Worm (Caenorhabditis elegans) whole organism, L1 larva: ENCODE data around the gene dsl-5.

Source experiments
- C04F5.9 ChIP-seq: sonication (generic microtip); optimal IDR thresholded peaks from 2 replicates; lab custom pipeline; 2016; ENCODE audit warnings: missing genetic modification characterization, missing compliant biosample characterization
- F16B12.6 ChIP-seq: fragments of 150-350 bp; optimal IDR thresholded peaks from 2 replicates; lab custom pipeline; 2014; ENCODE audit warnings: missing biosample characterization, missing genetic modification characterization
- Y116A8C.19 ChIP-seq: sonication (generic microtip); optimal IDR thresholded peaks from 2 replicates; lab custom pipeline; 2016; ENCODE audit warnings: missing compliant biosample characterization, missing genetic modification characterization, borderline replicate concordance
- aha-1 ChIP-seq: fragments of 150-350 bp; optimal IDR thresholded peaks from 2 replicates; lab custom pipeline; 2014; ENCODE audit warnings: missing biosample characterization, missing genetic modification characterization
- blmp-1 ChIP-seq: fragments of 150-350 bp; optimal IDR thresholded peaks from 2 replicates; lab custom pipeline; 2014; ENCODE audit warnings: missing biosample characterization, missing genetic modification characterization
- ceh-8 ChIP-seq: fragments of 200-800 bp; sonication (Bioruptor generic); optimal IDR thresholded peaks from 2 replicates; lab custom pipeline; 2018; ENCODE audit warnings: mild to moderate bottlenecking, missing genetic modification characterization, moderate library complexity, missing compliant biosample characterization
- dsc-1 ChIP-seq: sonication (generic microtip); optimal IDR thresholded peaks from 2 replicates; lab custom pipeline; 2016; ENCODE audit warnings: mild to moderate bottlenecking, missing genetic modification characterization, missing compliant biosample characterization
- egl-13 ChIP-seq: sonication (generic microtip); optimal IDR thresholded peaks from 2 replicates; lab custom pipeline; 2016; ENCODE audit warnings: missing genotype, missing genetic modification reagents, missing genetic modification characterization, missing compliant biosample characterization
- egl-27 ChIP-seq, 2 experiments: fragments of 150-350 bp in 1 of 2; sonication (generic microtip); optimal IDR thresholded peaks; 3 replicates each; lab custom pipeline; 2017 to 2018; ENCODE audit warnings: missing biosample characterization in 2 of 2, missing genetic modification characterization in 2 of 2, missing genetic modification reagents in 2 of 2
- elt-2 ChIP-seq: sonication (generic microtip); optimal IDR thresholded peaks from 2 replicates; lab custom pipeline; 2016; ENCODE audit warnings: missing genetic modification characterization, mild to moderate bottlenecking, inconsistent platforms, missing compliant biosample characterization, missing genetic modification reagents
- elt-3 ChIP-seq, 6 experiments: fragments of 150-350 bp in 1 of 6; sonication (generic microtip); optimal IDR thresholded peaks; 2 replicates each; lab custom pipeline; 2017 to 2018; ENCODE audit warnings: missing biosample characterization in 6 of 6, missing genetic modification characterization in 6 of 6, inconsistent platforms in 1 of 6
- ets-5 ChIP-seq: fragments of 200-800 bp; sonication (Bioruptor generic); IDR thresholded peaks from 2 replicates; pipeline ENCODE4 v1.3.6; 2022; ENCODE audit warnings: missing genetic modification characterization, missing compliant biosample characterization
- fkh-10 ChIP-seq: sonication (generic microtip); optimal IDR thresholded peaks from 2 replicates; lab custom pipeline; 2017; ENCODE audit warnings: missing biosample characterization, missing genetic modification reagents, missing genetic modification characterization
- fkh-4 ChIP-seq: sonication (generic microtip); optimal IDR thresholded peaks from 2 replicates; lab custom pipeline; 2016; ENCODE audit warnings: missing compliant biosample characterization, missing genetic modification characterization, borderline replicate concordance
- hlh-17 ChIP-seq: fragments of 200-800 bp; sonication (Bioruptor generic); optimal IDR thresholded peaks from 2 replicates; lab custom pipeline; 2018; ENCODE audit warnings: missing genetic modification characterization, mild to moderate bottlenecking, missing compliant biosample characterization, moderate library complexity, borderline replicate concordance
- hlh-4 ChIP-seq: sonication (generic microtip); optimal IDR thresholded peaks from 2 replicates; lab custom pipeline; 2016; ENCODE audit warnings: mild to moderate bottlenecking, missing genetic modification characterization, missing compliant biosample characterization
- irx-1 ChIP-seq: sonication (generic microtip); optimal IDR thresholded peaks from 2 replicates; lab custom pipeline; 2016; ENCODE audit warnings: missing genetic modification characterization, missing compliant biosample characterization
- isw-1 ChIP-seq: fragments of 200-800 bp; sonication (Bioruptor generic); IDR thresholded peaks from 2 replicates; pipeline ENCODE4 v1.3.6; 2022; ENCODE audit warnings: missing genetic modification characterization, missing compliant biosample characterization
- jun-1 ChIP-seq: fragments of 150-350 bp; optimal IDR thresholded peaks from 2 replicates; lab custom pipeline; 2014; ENCODE audit warnings: missing biosample characterization, missing genetic modification reagents, missing genetic modification characterization
- lin-13 ChIP-seq: fragments of 150-350 bp; optimal IDR thresholded peaks from 2 replicates; lab custom pipeline; 2014; ENCODE audit warnings: missing biosample characterization, missing genetic modification reagents, missing genetic modification characterization
- lin-14 ChIP-seq: fragments of 200-800 bp; sonication (Bioruptor generic); optimal IDR thresholded peaks from 2 replicates; lab custom pipeline; 2018; ENCODE audit warnings: mild to moderate bottlenecking, missing genetic modification characterization, moderate library complexity, missing compliant biosample characterization
- lin-15B ChIP-seq: fragments of 150-350 bp; sonication (generic microtip); optimal IDR thresholded peaks from 3 replicates; lab custom pipeline; 2014; ENCODE audit warnings: missing biosample characterization, missing genetic modification characterization
- lir-3 ChIP-seq: sonication (generic microtip); optimal IDR thresholded peaks from 2 replicates; lab custom pipeline; 2016; ENCODE audit warnings: mild to moderate bottlenecking, missing genetic modification characterization, moderate library complexity, missing compliant biosample characterization; ENCODE audit not compliant: poor library complexity
- lsy-2 ChIP-seq, 2 experiments: fragments of 150-350 bp; optimal IDR thresholded peaks; 2 replicates each; lab custom pipeline; 2014; ENCODE audit warnings: missing biosample characterization in 2 of 2, missing genetic modification characterization in 2 of 2
- mab-9 ChIP-seq: fragments of 200-800 bp; sonication (Bioruptor generic); IDR thresholded peaks from 2 replicates; pipeline ENCODE4 v1.3.6; 2022; ENCODE audit warnings: missing genetic modification reagents, missing genetic modification characterization, missing compliant biosample characterization
- mdl-1 ChIP-seq, 2 experiments: fragments of 150-350 bp; optimal IDR thresholded peaks; 2 replicates each; lab custom pipeline; 2014 to 2017; ENCODE audit warnings: missing biosample characterization in 2 of 2, missing genetic modification characterization in 2 of 2, inconsistent platforms in 1 of 2
- nhr-11 ChIP-seq: fragments of 150-350 bp; optimal IDR thresholded peaks from 2 replicates; lab custom pipeline; 2014; ENCODE audit warnings: missing biosample characterization, missing genetic modification characterization
- nhr-12 ChIP-seq: sonication (generic microtip); optimal IDR thresholded peaks from 2 replicates; lab custom pipeline; 2017; ENCODE audit warnings: missing biosample characterization, missing genetic modification characterization
- nhr-19 ChIP-seq: fragments of 200-800 bp; sonication (Bioruptor generic); conservative IDR thresholded peaks from 2 replicates; pipeline ENCODE4 v1.3.6; 2022; ENCODE audit warnings: missing genetic modification characterization, missing compliant biosample characterization
- nhr-28 ChIP-seq: fragments of 150-350 bp; optimal IDR thresholded peaks from 2 replicates; lab custom pipeline; 2014; ENCODE audit warnings: missing biosample characterization, missing genetic modification characterization
- nhr-47 ChIP-seq: sonication (generic microtip); optimal IDR thresholded peaks from 2 replicates; lab custom pipeline; 2016; ENCODE audit warnings: mild to moderate bottlenecking, missing genetic modification characterization, moderate library complexity, missing compliant biosample characterization
- nhr-76 ChIP-seq: sonication (generic microtip); optimal IDR thresholded peaks from 2 replicates; lab custom pipeline; 2017; ENCODE audit warnings: missing biosample characterization, missing genetic modification characterization
- nhr-77 ChIP-seq: fragments of 150-350 bp; optimal IDR thresholded peaks from 2 replicates; lab custom pipeline; 2014; ENCODE audit warnings: missing biosample characterization, missing genetic modification characterization
- nhr-84 ChIP-seq: sonication (generic microtip); optimal IDR thresholded peaks from 2 replicates; lab custom pipeline; 2017; ENCODE audit warnings: missing biosample characterization, missing genetic modification characterization
- nhr-85 ChIP-seq: sonication (generic microtip); peaks from one replicate; lab custom pipeline; 2016; ENCODE audit warnings: missing genetic modification characterization, inconsistent platforms, missing compliant biosample characterization
- pax-3 ChIP-seq: fragments of 200-800 bp; sonication (Bioruptor generic); optimal IDR thresholded peaks from 2 replicates; lab custom pipeline; 2018; ENCODE audit warnings: mild to moderate bottlenecking, missing genetic modification characterization, moderate library complexity, missing compliant biosample characterization
- pqm-1 ChIP-seq: sonication (generic microtip); optimal IDR thresholded peaks from 3 replicates; lab custom pipeline; 2017; ENCODE audit warnings: missing biosample characterization, missing genetic modification characterization
- rnt-1 ChIP-seq: sonication (generic microtip); optimal IDR thresholded peaks from 2 replicates; lab custom pipeline; 2016; ENCODE audit warnings: mild to moderate bottlenecking, missing genetic modification characterization, moderate library complexity, missing compliant biosample characterization
- skn-1 ChIP-seq: fragments of 150-350 bp; optimal IDR thresholded peaks from 2 replicates; lab custom pipeline; 2014; ENCODE audit warnings: missing biosample characterization, missing genetic modification characterization
- snpc-4 ChIP-seq: fragments of 150-350 bp; optimal IDR thresholded peaks from 2 replicates; lab custom pipeline; 2014; ENCODE audit warnings: missing biosample characterization, missing genetic modification characterization
- snu-23 ChIP-seq: sonication (generic microtip); optimal IDR thresholded peaks from 2 replicates; lab custom pipeline; 2016; ENCODE audit warnings: missing genetic modification characterization, missing compliant biosample characterization
- sox-4 ChIP-seq: sonication (generic microtip); optimal IDR thresholded peaks from 2 replicates; lab custom pipeline; 2016; ENCODE audit warnings: missing genetic modification characterization, missing compliant biosample characterization
- sptf-1 ChIP-seq: fragments of 150-350 bp; optimal IDR thresholded peaks from 2 replicates; lab custom pipeline; 2014; ENCODE audit warnings: missing biosample characterization, missing genetic modification characterization
- tbx-2 ChIP-seq: sonication (generic microtip); optimal IDR thresholded peaks from 2 replicates; lab custom pipeline; 2016; ENCODE audit warnings: missing genetic modification characterization, missing compliant biosample characterization
- tlp-1 ChIP-seq: fragments of 150-350 bp; optimal IDR thresholded peaks from 2 replicates; lab custom pipeline; 2014; ENCODE audit warnings: missing biosample characterization, missing genetic modification characterization
- unc-30 ChIP-seq: sonication (generic microtip); optimal IDR thresholded peaks from 2 replicates; lab custom pipeline; 2017; ENCODE audit warnings: missing biosample characterization, missing genetic modification characterization
- unc-62 ChIP-seq: fragments of 150-350 bp; optimal IDR thresholded peaks from 2 replicates; lab custom pipeline; 2014; ENCODE audit warnings: missing biosample characterization, missing genetic modification reagents, missing genetic modification characterization
- unc-86 ChIP-seq: sonication (generic microtip); optimal IDR thresholded peaks from 2 replicates; lab custom pipeline; 2016; ENCODE audit warnings: missing genetic modification characterization, missing compliant biosample characterization
- vab-15 ChIP-seq: sonication (generic microtip); optimal IDR thresholded peaks from 2 replicates; lab custom pipeline; 2017; ENCODE audit warnings: missing genotype, mild to moderate bottlenecking, missing genetic modification characterization, missing compliant biosample characterization
- xbp-1 ChIP-seq: sonication (generic microtip); optimal IDR thresholded peaks from 2 replicates; lab custom pipeline; 2016; ENCODE audit warnings: missing genetic modification characterization, missing compliant biosample characterization
- zag-1 ChIP-seq: fragments of 150-350 bp; optimal IDR thresholded peaks from 2 replicates; lab custom pipeline; 2014; ENCODE audit warnings: missing biosample characterization, missing genetic modification characterization
- ztf-11 ChIP-seq, 2 experiments: sonication (generic microtip); optimal IDR thresholded peaks; 2 replicates each; lab custom pipeline; 2016 to 2017; ENCODE audit warnings: missing genetic modification characterization in 2 of 2, missing biosample characterization in 1 of 2, missing compliant biosample characterization in 1 of 2

Gene dsl-5

DNA sequence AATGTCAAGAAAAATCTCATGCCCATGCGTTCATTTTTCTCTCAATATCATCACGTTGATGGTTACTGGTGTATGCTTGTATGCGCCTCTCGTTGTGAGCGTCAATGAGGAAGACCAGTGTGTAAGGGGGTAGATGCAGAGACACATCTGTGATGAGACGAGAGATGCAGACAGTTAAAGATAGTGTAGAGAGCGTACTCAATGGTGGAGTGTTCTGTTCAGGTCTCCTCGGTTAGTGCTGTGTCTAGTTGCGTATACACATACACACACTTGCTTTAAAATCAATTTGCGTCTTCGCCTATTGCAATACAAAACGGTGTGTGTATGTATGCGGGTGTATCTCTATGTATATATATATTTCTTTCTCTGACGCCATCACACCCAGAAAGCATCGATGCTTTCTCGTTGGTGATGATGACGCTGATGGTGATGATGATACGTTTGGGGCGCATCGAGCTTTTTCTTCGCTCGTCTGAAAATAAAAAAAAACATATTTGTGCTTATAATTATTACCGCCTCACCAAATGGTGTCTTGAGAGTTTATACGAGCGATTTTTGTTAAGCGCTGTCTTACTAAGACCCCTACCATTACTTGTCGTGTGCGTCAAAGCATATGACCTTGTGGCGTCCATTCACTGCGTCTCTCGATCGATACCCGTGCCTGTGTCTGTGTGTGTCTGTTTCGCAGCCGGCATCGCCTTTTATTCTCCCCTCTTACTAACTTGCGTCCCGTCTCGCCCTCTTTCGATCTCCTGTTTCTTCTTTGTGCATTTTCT, 27.2 kb downstream of the dsl-5 start, which contains the start of gene F40F11.3 (continued):
- TF ChIP-seq nhr-19 (GFP tag; lab: Robert Waterston, UW) (peak; percentile 83), nhr-11 (tag; lab: Kevin White, UChicago) (peak; percentile 50), lin-14 (GFP tag; lab: Kevin White, UChicago) (peak; percentile 97), blmp-1 (tag; lab: Kevin White, UChicago) (peak; percentile 62), nhr-47 (tag; lab: Kevin White, UChicago) (peak; percentile 87), irx-1 (tag; lab: Kevin White, UChicago) (peak; percentile 34), F16B12.6 (tag; lab: Kevin White, UChicago) (no peak), elt-2 (tag; lab: Kevin White, UChicago) (peak; percentile 49), fkh-10 (peak; percentile 87), unc-62 (GFP tag; lab: Kevin White, UChicago) (peak; percentile 1), sptf-1 (tag; lab: Kevin White, UChicago) (no peak), tbx-2 (tag; lab: Kevin White, UChicago) (peak; percentile 87), nhr-12 (tag; lab: Kevin White, UChicago) (no peak), ets-5 (GFP tag; lab: Robert Waterston, UW) (no peak), hlh-4 (no peak), nhr-77 (peak; percentile 78), nhr-84 (no peak), mab-9 (0 out of 2 replicates have a peak, but pooled peaks have one; percentile 30), mdl-1 (tag; optimal IDR thresholded peaks at IDR 0.05; lab: Kevin White, UChicago) (peak in 1 of 2 experiments; percentile 92), lir-3 (tag; lab: Kevin White, UChicago) (peak; percentile 83), snpc-4 (tag; lab: Kevin White, UChicago) (peak; percentile 56), nhr-85 (peak; percentile 94), fkh-4 (tag; lab: Kevin White, UChicago) (peak; percentile 50), nhr-76 (tag; lab: Kevin White, UChicago) (no peak), pax-3 (tag; lab: Kevin White, UChicago) (peak; percentile 73), lin-15B (tag; lab: Kevin White, UChicago) (peak; percentile 23), lin-13 (GFP tag; lab: Kevin White, UChicago) (peak; percentile 68), ceh-8 (peak; percentile 80), snu-23 (GFP tag; lab: Kevin White, UChicago) (peak; percentile 96), skn-1 (tag; lab: Kevin White, UChicago) (peak; percentile 67), isw-1 (GFP tag; lab: Robert Waterston, UW) (peak; percentile 77), zag-1 (no peak), Y116A8C.19 (no peak), unc-30 (tag; lab: Kevin White, UChicago) (no peak), ztf-11 (tag; optimal IDR thresholded peaks at IDR 0.05; lab: Kevin White, UChicago) (peak in 1 of 2 experiments; percentile 67), nhr-28 (no peak), pqm-1 (tag; lab: Kevin White, UChicago) (peak; percentile 33), xbp-1 (tag; lab: Kevin White, UChicago) (peak; percentile 74), tlp-1 (no peak), C04F5.9 (peak; percentile 61)

DNA sequence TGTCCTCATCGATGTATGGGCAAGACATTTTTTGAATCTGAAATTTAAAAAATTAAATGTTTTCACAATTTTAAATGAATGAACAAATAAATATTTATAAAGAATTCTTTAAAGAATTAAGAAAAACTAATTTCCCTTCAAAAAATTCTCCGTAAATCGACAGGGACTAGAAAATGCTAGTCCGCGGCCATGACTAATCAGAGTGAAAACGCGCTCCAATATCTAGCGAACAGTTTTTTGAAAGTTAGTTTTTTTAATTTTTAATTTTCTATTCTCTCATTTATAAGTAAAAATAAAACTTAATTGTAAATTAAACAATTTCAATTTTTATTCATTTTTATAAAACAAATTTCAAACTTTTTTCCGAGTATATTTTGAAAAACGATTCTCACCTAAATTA, 28.0 kb downstream of the dsl-5 start:
- peak; percentile 24 for TF ChIP-seq sox-4
- TF ChIP-seq vab-15 = no peak
- peak; percentile 60 to 69 for TF ChIP-seq lsy-2 (tag; optimal IDR thresholded peaks at IDR 0.05; lab: Kevin White, UChicago)
- TF ChIP-seq egl-27 (tag; optimal IDR thresholded peaks at IDR 0.05; lab: Kevin White, UChicago) = no peak
- no peak for TF ChIP-seq hlh-17
- peak in 1 of 6 experiments; percentile 48 for TF ChIP-seq elt-3 (tag; optimal IDR thresholded peaks at IDR 0.05; lab: Kevin White, UChicago)
- peak; percentile 31; the same call in 1 of the 2 replicates for TF ChIP-seq isw-1 (GFP tag; lab: Robert Waterston, UW)
- peak; percentile 44 for TF ChIP-seq C04F5.9
- peak; percentile 59 for TF ChIP-seq egl-13 (tag; lab: Kevin White, UChicago)
- TF ChIP-seq rnt-1 = peak; percentile 91
- TF ChIP-seq dsc-1 = peak; percentile 10
- TF ChIP-seq aha-1 (tag; lab: Kevin White, UChicago) = no peak
- no peak for TF ChIP-seq pqm-1 (tag; lab: Kevin White, UChicago)
- no peak for TF ChIP-seq jun-1
- TF ChIP-seq xbp-1 (tag; lab: Kevin White, UChicago) = peak; percentile 49
- no peak for TF ChIP-seq zag-1
- no peak for TF ChIP-seq unc-86 (tag; lab: Kevin White, UChicago)
- peak; percentile 20 for TF ChIP-seq snpc-4 (tag; lab: Kevin White, UChicago)
